Fruit fly (Drosophila melanogaster) S2 (cell line): ENCODE measurements around the gene CG43138.

ENCODE experiments used
- CG8478 ChIP-seq: fragments of >200 bp; optimal IDR thresholded peaks from 2 replicates; lab custom pipeline; 2018
- CTCF ChIP-seq, 2 experiments: fragments of >200 bp; optimal IDR thresholded peaks; 2 replicates each; lab custom pipeline; 2018

DNA sequence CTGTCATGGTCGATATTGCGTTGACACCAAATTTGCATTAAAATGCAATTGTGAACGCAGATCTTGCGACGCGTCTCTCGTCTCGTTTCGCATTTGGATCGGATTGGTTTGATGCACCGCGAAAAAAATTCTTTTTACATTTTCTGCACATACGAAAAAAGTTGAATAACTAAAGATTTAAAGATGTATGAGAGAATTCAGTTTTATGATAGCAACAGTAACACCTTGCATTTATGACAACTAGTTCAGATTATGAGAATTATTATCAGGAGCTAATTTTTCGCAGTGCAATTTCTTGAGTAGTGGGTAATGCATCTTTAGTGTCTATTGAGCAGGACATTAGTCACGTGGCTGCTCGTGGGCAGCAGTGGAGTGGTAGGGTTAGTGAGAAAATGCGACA is 15.8 kb downstream of the CG43138 start:
- TF ChIP-seq CG8478 (lab: Kevin White, UChicago) (no peak), CTCF (optimal IDR thresholded peaks at IDR 0.05; lab: Kevin White, UChicago) (no peak)
